Worm (Caenorhabditis elegans) whole organism, young adult: Measurements from ENCODE around the gene vap-1.

Source experiments
- B0035.1 ChIP-seq: sonication (generic microtip); optimal IDR thresholded peaks from 2 replicates; lab custom pipeline; 2016; ENCODE audit warnings: missing genetic modification characterization, mild to moderate bottlenecking, missing compliant biosample characterization, missing genotype, missing genetic modification reagents
- F10E7.11 ChIP-seq: sonication (generic microtip); optimal IDR thresholded peaks from 2 replicates; lab custom pipeline; 2017; ENCODE audit warnings: mild to moderate bottlenecking, missing genetic modification characterization, moderate library complexity, missing compliant biosample characterization
- F22D6.2 ChIP-seq: sonication (generic microtip); optimal IDR thresholded peaks from 2 replicates; lab custom pipeline; 2016; ENCODE audit warnings: mild to moderate bottlenecking, missing genetic modification characterization, missing compliant biosample characterization
- F23B12.7 ChIP-seq: sonication (generic microtip); optimal IDR thresholded peaks from 2 replicates; lab custom pipeline; 2017; ENCODE audit warnings: missing genetic modification characterization, mild to moderate bottlenecking, missing compliant biosample characterization, antibody characterized with exemption, moderate library complexity; ENCODE audit not compliant: insufficient read depth
- F39B2.1 ChIP-seq: fragments of 200-800 bp; sonication (Bioruptor generic); IDR thresholded peaks from 2 replicates; pipeline ENCODE4 v1.3.6; 2022; ENCODE audit warnings: missing genetic modification reagents, missing genetic modification characterization, missing compliant biosample characterization
- Y56A3A.18 ChIP-seq: fragments of 200-800 bp; sonication (Bioruptor generic); IDR thresholded peaks from 2 replicates; pipeline ENCODE4 v1.3.6; 2022; ENCODE audit warnings: missing genetic modification reagents, missing genetic modification characterization, missing compliant biosample characterization
- Y95B8A.8 ChIP-seq: fragments of 200-800 bp; sonication (Bioruptor generic); IDR thresholded peaks from 2 replicates; pipeline ENCODE4 v1.3.6; 2022; ENCODE audit warnings: missing genetic modification reagents, missing genetic modification characterization, missing compliant biosample characterization
- cebp-1 ChIP-seq, 2 experiments: fragments of 200-800 bp in 1 of 2; sonication (Bioruptor generic) in 1 of 2; sonication (generic microtip) in 1 of 2; IDR thresholded peaks in 1 of 2; optimal IDR thresholded peaks in 1 of 2; 2 replicates each; pipeline versions ENCODE4 v1.3.6 to Lab custom; 2017 to 2022; ENCODE audit warnings: missing compliant biosample characterization in 2 of 2, missing genetic modification characterization in 2 of 2, mild to moderate bottlenecking in 1 of 2, missing genetic modification reagents in 1 of 2, moderate library complexity in 1 of 2
- dox-1 ChIP-seq: fragments of 200-800 bp; sonication (Bioruptor generic); IDR thresholded peaks from 2 replicates; pipeline ENCODE4 v1.3.6; 2022; ENCODE audit warnings: missing genetic modification reagents, missing genetic modification characterization, missing compliant biosample characterization
- dpl-1 ChIP-seq: fragments of 150-350 bp; optimal IDR thresholded peaks from 2 replicates; lab custom pipeline; 2014; ENCODE audit warnings: missing biosample characterization, missing genetic modification reagents, missing genetic modification characterization
- egl-18 ChIP-seq: fragments of 200-800 bp; sonication (Bioruptor generic); IDR thresholded peaks from 2 replicates; pipeline ENCODE4 v1.3.6; 2022; ENCODE audit warnings: missing genetic modification reagents, missing genetic modification characterization, missing compliant biosample characterization
- egrh-3 ChIP-seq: fragments of 200-800 bp; sonication (Bioruptor generic); IDR thresholded peaks from 2 replicates; pipeline ENCODE4 v1.3.6; 2022; ENCODE audit warnings: missing genetic modification reagents, missing genetic modification characterization, missing compliant biosample characterization
- hsf-1 ChIP-seq: fragments of 200-800 bp; sonication (Bioruptor generic); IDR thresholded peaks from 2 replicates; pipeline ENCODE4 v1.3.6; 2022; ENCODE audit warnings: missing genetic modification reagents, missing genetic modification characterization, missing compliant biosample characterization
- let-526 ChIP-seq: fragments of 200-800 bp; sonication (Bioruptor generic); IDR thresholded peaks from 2 replicates; pipeline ENCODE4 v1.3.6; 2022; ENCODE audit warnings: missing genetic modification reagents, missing genetic modification characterization, missing compliant biosample characterization
- let-607 ChIP-seq, 2 experiments: fragments of 200-800 bp in 1 of 2; sonication (Bioruptor generic) in 1 of 2; sonication (generic microtip) in 1 of 2; optimal IDR thresholded peaks; 2 replicates each; lab custom pipeline; 2016 to 2018; ENCODE audit warnings: mild to moderate bottlenecking in 2 of 2, missing compliant biosample characterization in 2 of 2, missing genetic modification characterization in 2 of 2, moderate library complexity in 2 of 2, missing genotype in 1 of 2
- lin-26 ChIP-seq: fragments of 200-800 bp; sonication (Bioruptor generic); IDR thresholded peaks from 2 replicates; pipeline ENCODE4 v1.3.6; 2022; ENCODE audit warnings: missing genetic modification reagents, missing genetic modification characterization, missing compliant biosample characterization
- lsy-27 ChIP-seq: sonication (generic microtip); optimal IDR thresholded peaks from 2 replicates; lab custom pipeline; 2017; ENCODE audit warnings: missing genetic modification characterization, mild to moderate bottlenecking, missing compliant biosample characterization, antibody characterized with exemption, missing genotype, borderline replicate concordance; ENCODE audit not compliant: insufficient read depth
- madf-6 ChIP-seq: fragments of 200-800 bp; sonication (Bioruptor generic); IDR thresholded peaks from 2 replicates; pipeline ENCODE4 v1.3.6; 2022; ENCODE audit warnings: missing genetic modification reagents, missing genetic modification characterization, missing compliant biosample characterization
- mel-28 ChIP-seq: sonication (generic microtip); optimal IDR thresholded peaks from 2 replicates; lab custom pipeline; 2016; ENCODE audit warnings: borderline replicate concordance, mild to moderate bottlenecking, missing genetic modification characterization, missing compliant biosample characterization
- nfya-2 ChIP-seq: fragments of 200-800 bp; sonication (Bioruptor generic); IDR thresholded peaks from 2 replicates; pipeline ENCODE4 v1.3.6; 2022; ENCODE audit warnings: missing genetic modification reagents, missing genetic modification characterization, missing compliant biosample characterization
- pbrm-1 ChIP-seq: fragments of 200-800 bp; sonication (Bioruptor generic); IDR thresholded peaks from 2 replicates; pipeline ENCODE4 v1.3.6; 2022; ENCODE audit warnings: missing genetic modification reagents, missing genetic modification characterization, missing compliant biosample characterization
- rcor-1 ChIP-seq: fragments of 200-800 bp; sonication (Bioruptor generic); IDR thresholded peaks from 2 replicates; pipeline ENCODE4 v1.3.6; 2022; ENCODE audit warnings: missing genetic modification reagents, missing genetic modification characterization, missing compliant biosample characterization
- sdz-38 ChIP-seq: sonication (generic microtip); optimal IDR thresholded peaks from 2 replicates; lab custom pipeline; 2016; ENCODE audit warnings: missing genotype, missing genetic modification characterization, missing compliant biosample characterization
- snpc-3.4 ChIP-seq: sonication (generic microtip); optimal IDR thresholded peaks from 2 replicates; lab custom pipeline; 2017; ENCODE audit warnings: missing genetic modification characterization, mild to moderate bottlenecking, missing compliant biosample characterization, antibody characterized with exemption, moderate library complexity, missing genotype, missing genetic modification reagents
- tbp1 ChIP-seq: fragments of 200-800 bp; sonication (Bioruptor generic); optimal IDR thresholded peaks from 2 replicates; lab custom pipeline; 2018; ENCODE audit warnings: mild to moderate bottlenecking, missing genetic modification characterization, missing compliant biosample characterization
- tbx-9 ChIP-seq: sonication (generic microtip); optimal IDR thresholded peaks from 2 replicates; lab custom pipeline; 2016; ENCODE audit warnings: borderline replicate concordance, missing genetic modification characterization, inconsistent platforms, missing compliant biosample characterization
- ztf-18 ChIP-seq: sonication (generic microtip); optimal IDR thresholded peaks from 2 replicates; lab custom pipeline; 2016; ENCODE audit warnings: missing genotype, mild to moderate bottlenecking, missing genetic modification characterization, missing compliant biosample characterization
- ztf-25 ChIP-seq: fragments of 200-800 bp; sonication (Bioruptor generic); IDR thresholded peaks from 2 replicates; pipeline ENCODE4 v1.3.6; 2022; ENCODE audit warnings: missing genetic modification reagents, missing genetic modification characterization, missing compliant biosample characterization

Gene vap-1

DNA sequence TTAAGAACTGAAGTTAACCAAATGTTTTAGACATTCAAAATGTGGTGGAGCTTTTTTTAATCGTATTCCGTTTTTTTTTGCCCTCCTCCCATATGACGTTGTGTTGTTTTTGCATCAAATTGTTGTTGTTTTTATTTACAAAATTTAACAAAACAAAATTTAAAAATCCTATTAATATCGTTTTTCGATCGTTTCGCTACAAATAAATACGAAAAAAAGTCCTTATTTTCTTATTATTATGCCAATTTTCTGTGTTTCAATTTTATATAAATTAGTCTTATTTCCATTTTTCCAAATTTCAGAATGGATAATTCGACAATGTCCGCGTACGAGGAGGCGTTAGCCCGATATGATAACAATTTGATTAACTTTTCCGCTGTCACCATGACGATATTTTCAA lies 36.9 kb downstream of the vap-1 start, which contains the start of gene npr-36 (continued):
- TF ChIP-seq B0035.1 (tag; lab: Kevin White, UChicago) (no peak), mel-28 (tag; lab: Kevin White, UChicago) (no peak), ztf-18 (tag; lab: Kevin White, UChicago) (no peak), ztf-25 (GFP tag; lab: Robert Waterston, UW) (no peak), tbx-9 (tag; lab: Kevin White, UChicago) (no peak), egl-18 (GFP tag; lab: Robert Waterston, UW) (no peak)

DNA sequence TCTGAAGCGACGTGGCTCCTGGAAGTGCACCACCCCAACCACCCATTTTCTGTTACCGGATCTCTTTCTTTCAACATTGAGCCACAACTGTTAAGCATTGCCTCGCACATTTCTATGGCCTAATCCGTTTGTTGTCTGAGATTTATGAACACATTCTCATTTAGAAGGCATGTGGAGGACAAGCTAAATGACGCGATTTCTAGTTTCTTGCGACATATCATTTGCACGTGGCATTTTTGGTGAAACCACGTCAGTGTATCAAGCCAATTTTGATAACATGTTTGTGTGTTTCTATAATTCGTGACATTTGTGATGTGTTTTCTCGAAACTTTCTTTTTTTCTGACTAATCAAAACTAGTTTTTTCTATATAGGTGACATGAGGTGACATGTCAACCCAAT lies 39.6 kb downstream of the vap-1 start:
- no peak for TF ChIP-seq snpc-3.4 (tag; lab: Kevin White, UChicago)
- TF ChIP-seq F22D6.2 (tag; lab: Kevin White, UChicago) = no peak

DNA sequence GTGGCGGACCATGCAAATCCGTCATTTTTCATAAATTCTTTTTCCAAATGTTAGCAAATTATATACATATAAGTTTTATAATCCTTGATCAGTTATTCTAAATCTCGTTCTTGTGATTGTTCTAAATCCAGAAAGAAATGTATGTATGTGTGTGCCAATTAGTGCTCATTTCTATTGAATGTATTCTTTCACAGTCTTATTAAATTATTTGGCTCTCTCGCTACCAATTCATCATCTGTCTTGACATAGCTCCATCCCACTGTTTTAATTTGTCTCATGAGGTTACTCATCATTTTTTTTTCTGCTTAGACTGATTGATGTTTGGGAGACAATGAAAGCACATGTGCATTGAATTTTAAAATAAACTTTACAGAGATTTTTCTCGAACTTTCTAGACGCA lies 40.9 kb downstream of the vap-1 start:
- TF ChIP-seq Y95B8A.8 (GFP tag; lab: Robert Waterston, UW) = no peak
- no peak for TF ChIP-seq nfya-2 (GFP tag; lab: Robert Waterston, UW)
- no peak for TF ChIP-seq sdz-38 (tag; lab: Kevin White, UChicago)
- TF ChIP-seq pbrm-1 = no peak
- no peak for TF ChIP-seq egrh-3
- TF ChIP-seq cebp-1 (GFP tag; IDR thresholded peaks at IDR 0.05; lab: Robert Waterston, UW) = no peak
- no peak for TF ChIP-seq cebp-1 (tag; optimal IDR thresholded peaks at IDR 0.05; lab: Kevin White, UChicago)
- TF ChIP-seq dpl-1 (GFP tag; lab: Kevin White, UChicago) = no peak
- no peak for TF ChIP-seq rcor-1 (GFP tag; lab: Robert Waterston, UW)

DNA sequence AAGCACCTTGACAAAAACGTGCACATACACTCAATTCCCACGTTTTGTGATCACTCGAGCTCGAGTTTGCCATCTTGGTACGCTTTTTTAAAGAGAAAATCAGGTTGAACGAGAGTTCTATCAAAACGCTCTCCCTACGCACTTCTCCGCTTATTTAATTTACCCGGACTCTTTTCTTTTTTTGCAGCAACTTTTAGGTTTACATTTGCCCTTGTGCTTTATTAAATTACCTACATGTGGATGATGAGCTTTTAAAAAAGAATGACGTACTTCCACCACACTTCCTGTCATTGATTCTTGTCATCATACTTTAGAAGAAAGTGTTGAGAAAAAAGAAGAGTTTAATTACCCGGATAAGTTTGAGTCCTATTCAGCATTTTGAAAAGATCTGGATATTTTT lies 44.3 kb downstream of the vap-1 start:
- TF ChIP-seq dpl-1 (GFP tag; lab: Kevin White, UChicago) (no peak), hsf-1 (no peak), dox-1 (no peak), Y56A3A.18 (GFP tag; lab: Robert Waterston, UW) (no peak), lin-26 (no peak), F22D6.2 (tag; lab: Kevin White, UChicago) (no peak), F10E7.11 (tag; lab: Kevin White, UChicago) (no peak), tbp1 (no peak), F23B12.7 (tag; lab: Kevin White, UChicago) (no peak)
- TF ChIP-seq, all 124 proteins: peak for 0

DNA sequence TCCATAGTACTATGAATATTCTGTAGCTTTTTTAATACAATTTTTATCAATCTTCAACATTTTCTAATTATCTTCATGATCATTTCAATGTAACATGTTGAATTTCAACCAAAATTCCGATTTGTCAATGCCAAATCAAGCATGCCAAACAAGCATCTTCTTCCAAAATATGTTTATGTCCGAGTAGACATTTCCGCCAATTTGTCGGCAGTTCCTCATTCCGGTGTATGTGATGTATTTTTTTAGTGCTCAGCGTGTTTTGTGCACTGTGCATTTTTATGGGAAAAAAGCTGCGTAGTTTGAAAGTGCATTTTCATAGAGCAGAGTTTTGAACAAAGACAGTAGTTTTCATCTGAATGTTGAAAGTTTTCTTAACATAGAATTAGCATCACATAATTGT lies 46.9 kb downstream of the vap-1 start:
- TF ChIP-seq F39B2.1 (GFP tag; lab: Robert Waterston, UW) (no peak), lsy-27 (tag; lab: Kevin White, UChicago) (no peak), let-526 (GFP tag; lab: Robert Waterston, UW) (no peak), madf-6 (GFP tag; lab: Robert Waterston, UW) (no peak), let-607 (tag; optimal IDR thresholded peaks at IDR 0.05; lab: Kevin White, UChicago) (no peak)
